Worm (Caenorhabditis elegans): ENCODE results near the gene mlc-5.

- TF ChIP-seq somi-1 (GFP tag; optimal IDR thresholded peaks at IDR 0.05) (no peak), unc-62 (GFP tag; optimal IDR thresholded peaks at IDR 0.05) (no peak), hlh-12 (tag; optimal IDR thresholded peaks at IDR 0.05) (no peak), ztf-25 (GFP tag; IDR thresholded peaks at IDR 0.05) (no peak)
Observed at ce11 chrIII:13615530-13615929, 7.6 kb upstream of the mlc-5 start.

Measured in whole organism, young adult.